Worm (Caenorhabditis elegans) whole organism, late embryonic: ENCODE results near the gene srd-39.

Source experiments
- ceh-30 ChIP-seq: fragments of 150-350 bp; optimal IDR thresholded peaks from 2 replicates; lab custom pipeline; 2014; ENCODE audit warnings: missing biosample characterization, missing genetic modification characterization
- hlh-15 ChIP-seq: sonication (generic microtip); optimal IDR thresholded peaks from 2 replicates; lab custom pipeline; 2016; ENCODE audit warnings: missing genetic modification characterization, missing compliant biosample characterization

DNA sequence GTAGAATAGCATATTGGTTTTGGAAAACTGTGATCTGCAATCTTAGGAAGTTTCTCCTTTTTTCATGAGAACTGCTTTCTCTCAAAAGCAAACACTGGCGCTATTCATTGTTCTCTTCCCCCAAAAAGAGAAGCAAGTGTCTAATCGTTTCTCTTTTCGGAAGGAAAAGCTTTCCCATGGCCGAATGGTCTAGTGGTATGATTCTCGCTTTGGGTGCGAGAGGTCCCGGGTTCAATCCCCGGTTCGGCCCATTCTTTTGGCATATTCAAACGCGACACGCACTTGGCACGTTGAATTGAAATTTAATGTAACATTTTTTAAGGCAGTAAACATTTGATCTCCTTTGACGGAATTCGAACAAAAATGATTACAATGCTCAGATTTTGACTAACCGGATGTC lies 7.4 kb upstream of the srd-39 start:
- no peak for TF ChIP-seq ceh-30 (tag; lab: Kevin White, UChicago)
- no peak for TF ChIP-seq hlh-15
